Worm (Caenorhabditis elegans) whole organism, L3 larva: Measurements from ENCODE around the gene frpr-10.

Experiments
- R02D3.7 ChIP-seq: fragments of 150-350 bp; optimal IDR thresholded peaks from 2 replicates; lab custom pipeline; 2014; ENCODE audit warnings: missing biosample characterization, missing genetic modification characterization
- ama-1 ChIP-seq: fragments of 150-350 bp; optimal IDR thresholded peaks from 2 replicates; lab custom pipeline; 2018
- ceh-16 ChIP-seq: sonication (generic microtip); optimal IDR thresholded peaks from 2 replicates; lab custom pipeline; 2017; ENCODE audit warnings: missing biosample characterization, missing genetic modification characterization
- ceh-28 ChIP-seq: fragments of 150-350 bp; optimal IDR thresholded peaks from 2 replicates; lab custom pipeline; 2014; ENCODE audit warnings: missing biosample characterization, missing genetic modification reagents, missing genetic modification characterization
- ceh-82 ChIP-seq: fragments of 150-350 bp; optimal IDR thresholded peaks from 2 replicates; lab custom pipeline; 2014; ENCODE audit warnings: missing biosample characterization, missing genetic modification characterization
- daf-12 ChIP-seq: fragments of 150-350 bp; optimal IDR thresholded peaks from 2 replicates; lab custom pipeline; 2014; ENCODE audit warnings: missing biosample characterization, missing genetic modification reagents, missing genetic modification characterization
- egl-27 ChIP-seq: sonication (generic microtip); optimal IDR thresholded peaks from 4 replicates; lab custom pipeline; 2017; ENCODE audit warnings: missing biosample characterization, missing genetic modification reagents, missing genetic modification characterization
- egl-5 ChIP-seq: fragments of 150-350 bp; optimal IDR thresholded peaks from 2 replicates; lab custom pipeline; 2017; ENCODE audit warnings: missing biosample characterization, missing genetic modification reagents, missing genetic modification characterization, inconsistent platforms
- elt-1 ChIP-seq: fragments of 150-350 bp; optimal IDR thresholded peaks from 2 replicates; lab custom pipeline; 2014; ENCODE audit warnings: missing biosample characterization, missing genetic modification characterization
- elt-2 ChIP-seq: sonication (generic microtip); optimal IDR thresholded peaks from 2 replicates; lab custom pipeline; 2016; ENCODE audit warnings: missing genetic modification reagents, mild to moderate bottlenecking, missing genetic modification characterization, missing compliant biosample characterization
- elt-3 ChIP-seq, 3 experiments: fragments of 150-350 bp in 1 of 3; sonication (generic microtip) in 2 of 3; optimal IDR thresholded peaks; 2 replicates in 2 of 3; 4 replicates in 1 of 3; lab custom pipeline; 2014 to 2017; ENCODE audit warnings: missing biosample characterization in 3 of 3, missing genetic modification characterization in 3 of 3
- eor-1 ChIP-seq, 2 experiments: fragments of 150-350 bp; optimal IDR thresholded peaks; 2 replicates each; lab custom pipeline; 2014 to 2018; ENCODE audit warnings: missing biosample characterization in 2 of 2, missing genetic modification characterization in 2 of 2
- fkh-10 ChIP-seq: sonication (generic microtip); optimal IDR thresholded peaks from 2 replicates; lab custom pipeline; 2017; ENCODE audit warnings: missing biosample characterization, missing genetic modification reagents, missing genetic modification characterization
- fkh-2 ChIP-seq: fragments of 150-350 bp; optimal IDR thresholded peaks from 2 replicates; lab custom pipeline; 2014; ENCODE audit warnings: missing biosample characterization, missing genetic modification reagents, missing genetic modification characterization
- hmg-11 ChIP-seq: sonication (generic microtip); optimal IDR thresholded peaks from 2 replicates; lab custom pipeline; 2016; ENCODE audit warnings: missing genetic modification characterization, missing compliant biosample characterization
- lin-15B ChIP-seq: fragments of 150-350 bp; optimal IDR thresholded peaks from 2 replicates; lab custom pipeline; 2014; ENCODE audit warnings: missing biosample characterization, missing genetic modification characterization
- lin-39 ChIP-seq: fragments of 150-350 bp; optimal IDR thresholded peaks from 2 replicates; lab custom pipeline; 2018; ENCODE audit warnings: missing biosample characterization, missing genetic modification reagents, missing genetic modification characterization
- lsy-12 ChIP-seq: sonication (generic microtip); optimal IDR thresholded peaks from 2 replicates; lab custom pipeline; 2016; ENCODE audit warnings: mild to moderate bottlenecking, missing genetic modification characterization, missing compliant biosample characterization
- mdl-1 ChIP-seq: fragments of 150-350 bp; optimal IDR thresholded peaks from 2 replicates; lab custom pipeline; 2014; ENCODE audit warnings: missing biosample characterization, missing genetic modification characterization
- mml-1 ChIP-seq: fragments of 150-350 bp; sonication (generic microtip); optimal IDR thresholded peaks from 3 replicates; lab custom pipeline; 2014; ENCODE audit warnings: missing biosample characterization, missing genetic modification characterization
- nfya-1 ChIP-seq: sonication (generic microtip); optimal IDR thresholded peaks from 2 replicates; lab custom pipeline; 2017; ENCODE audit warnings: missing genetic modification characterization, mild to moderate bottlenecking, missing compliant biosample characterization, antibody characterized with exemption, moderate library complexity; ENCODE audit not compliant: insufficient read depth
- nhr-12 ChIP-seq: fragments of 150-350 bp; optimal IDR thresholded peaks from 2 replicates; lab custom pipeline; 2014; ENCODE audit warnings: missing biosample characterization, missing genetic modification characterization
- nhr-23 ChIP-seq: fragments of 150-350 bp; optimal IDR thresholded peaks from 2 replicates; lab custom pipeline; 2014; ENCODE audit warnings: missing biosample characterization, missing genetic modification reagents, missing genetic modification characterization
- nhr-237 ChIP-seq: fragments of 150-350 bp; optimal IDR thresholded peaks from 2 replicates; lab custom pipeline; 2014; ENCODE audit warnings: missing biosample characterization, missing genetic modification characterization
- nhr-25 ChIP-seq: sonication (generic microtip); optimal IDR thresholded peaks from 2 replicates; lab custom pipeline; 2017; ENCODE audit warnings: missing biosample characterization, missing genetic modification characterization
- nhr-43 ChIP-seq: sonication (generic microtip); optimal IDR thresholded peaks from 2 replicates; lab custom pipeline; 2016; ENCODE audit warnings: mild to moderate bottlenecking, missing genetic modification characterization, missing compliant biosample characterization; ENCODE audit not compliant: poor library complexity, severe bottlenecking
- nhr-67 ChIP-seq: fragments of 150-350 bp; optimal IDR thresholded peaks from 2 replicates; lab custom pipeline; 2014; ENCODE audit warnings: missing biosample characterization, missing genetic modification characterization
- pha-4 ChIP-seq: fragments of 150-350 bp; optimal IDR thresholded peaks from 2 replicates; lab custom pipeline; 2014; ENCODE audit warnings: missing biosample characterization, missing genetic modification reagents, missing genetic modification characterization
- sea-2 ChIP-seq: fragments of 150-350 bp; sonication (generic microtip); optimal IDR thresholded peaks from 4 replicates; lab custom pipeline; 2014; ENCODE audit warnings: missing biosample characterization, missing genetic modification reagents, missing genetic modification characterization
- skn-1 ChIP-seq: fragments of 150-350 bp; optimal IDR thresholded peaks from 2 replicates; lab custom pipeline; 2014; ENCODE audit warnings: missing biosample characterization, missing genetic modification characterization
- tbx-2 ChIP-seq: sonication (generic microtip); optimal IDR thresholded peaks from 2 replicates; lab custom pipeline; 2016; ENCODE audit warnings: mild to moderate bottlenecking, missing genetic modification characterization, missing compliant biosample characterization
- unc-39 ChIP-seq: sonication (generic microtip); optimal IDR thresholded peaks from 4 replicates; lab custom pipeline; 2017; ENCODE audit warnings: missing biosample characterization, missing genetic modification characterization
- unc-62 ChIP-seq: fragments of 150-350 bp; sonication (generic microtip); optimal IDR thresholded peaks from 4 replicates; lab custom pipeline; 2014; ENCODE audit warnings: missing biosample characterization, missing genetic modification reagents, missing genetic modification characterization
- zag-1 ChIP-seq: fragments of 150-350 bp; optimal IDR thresholded peaks from 2 replicates; lab custom pipeline; 2014; ENCODE audit warnings: missing biosample characterization, missing genetic modification characterization
- ztf-11 ChIP-seq: fragments of 150-350 bp; optimal IDR thresholded peaks from 2 replicates; lab custom pipeline; 2014; ENCODE audit warnings: missing biosample characterization, missing genetic modification characterization
- ztf-4 ChIP-seq: fragments of 150-350 bp; optimal IDR thresholded peaks from 2 replicates; lab custom pipeline; 2014; ENCODE audit warnings: missing biosample characterization, missing genetic modification characterization

The frpr-10 gene

ce11 chrIV:7982024-7982576 lies 24.5 kb downstream of the frpr-10 start, which contains the start of gene arf-5:
TSS of gene arf-5 (plus strand) at chrIV:7982526.
- TF ChIP-seq hmg-11 (tag; lab: Kevin White, UChicago), result no peak
- no peak for TF ChIP-seq skn-1 (tag; lab: Kevin White, UChicago)
- TF ChIP-seq unc-62 (GFP tag; lab: Kevin White, UChicago), result no peak
- TF ChIP-seq zag-1 (tag; lab: Kevin White, UChicago), result no peak
- TF ChIP-seq lsy-12 (tag; lab: Kevin White, UChicago), result no peak
- TF ChIP-seq ztf-11 (tag; lab: Kevin White, UChicago), result no peak
- no peak for TF ChIP-seq nhr-12 (tag; lab: Kevin White, UChicago)
- no peak for TF ChIP-seq ceh-28
- no peak for TF ChIP-seq egl-27 (tag; lab: Kevin White, UChicago)
- peak; percentile 54 for TF ChIP-seq lin-15B (tag; lab: Kevin White, UChicago)
- peak; percentile 7 for TF ChIP-seq elt-2 (tag; lab: Kevin White, UChicago)
- no peak for TF ChIP-seq nhr-25
- TF ChIP-seq ztf-4 (tag; lab: Kevin White, UChicago), result no peak
- TF ChIP-seq ceh-16 (tag; lab: Kevin White, UChicago), result no peak
- no peak for TF ChIP-seq daf-12 (tag; lab: Kevin White, UChicago)
- no peak for TF ChIP-seq mdl-1 (tag; lab: Kevin White, UChicago)
- TF ChIP-seq nhr-67 (tag; lab: Kevin White, UChicago), result no peak
- peak; percentile 50 for TF ChIP-seq ama-1
- TF ChIP-seq egl-5 (tag; lab: Kevin White, UChicago), result no peak
- TF ChIP-seq lin-39 (tag; lab: Kevin White, UChicago), result peak; percentile 81
- no peak for TF ChIP-seq fkh-10
- no peak for TF ChIP-seq fkh-2 (tag; lab: Kevin White, UChicago)
- no peak for TF ChIP-seq sea-2 (GFP tag; lab: Kevin White, UChicago)
- TF ChIP-seq nhr-237 (tag; lab: Kevin White, UChicago), result no peak
- TF ChIP-seq nfya-1 (tag; lab: Kevin White, UChicago), result peak; percentile 57
- TF ChIP-seq unc-39 (tag; lab: Kevin White, UChicago), result no peak
- TF ChIP-seq eor-1 (tag; optimal IDR thresholded peaks at IDR 0.05; lab: Kevin White, UChicago), result no peak
- TF ChIP-seq mml-1 (tag; lab: Kevin White, UChicago), result no peak
- peak; percentile 47 for TF ChIP-seq pha-4 (tag; lab: Kevin White, UChicago)
- no peak for TF ChIP-seq elt-3 (tag; optimal IDR thresholded peaks at IDR 0.05; lab: Kevin White, UChicago)
- TF ChIP-seq nhr-23 (tag; lab: Kevin White, UChicago), result peak; percentile 29
- peak; percentile 7 for TF ChIP-seq elt-1 (tag; lab: Kevin White, UChicago)

ce11 chrIV:7983021-7983420 lies 25.4 kb downstream of the frpr-10 start:
- TF ChIP-seq nhr-25 (peak; percentile 29), ztf-11 (tag; lab: Kevin White, UChicago) (no peak), elt-1 (tag; lab: Kevin White, UChicago) (peak; percentile 83), ama-1 (peak; percentile 60), nhr-43 (tag; lab: Kevin White, UChicago) (no peak), R02D3.7 (tag; lab: Kevin White, UChicago) (no peak), fkh-2 (tag; lab: Kevin White, UChicago) (no peak), tbx-2 (tag; lab: Kevin White, UChicago) (no peak), ceh-82 (tag; lab: Kevin White, UChicago) (no peak)
- TF ChIP-seq, all 47 proteins: peak for 3

ce11 chrIV:7983728-7984346 lies 26.2 kb downstream of the frpr-10 start:
- TF ChIP-seq ceh-82 (tag; lab: Kevin White, UChicago), result no peak
- no peak for TF ChIP-seq sea-2 (GFP tag; lab: Kevin White, UChicago)
- peak; percentile 68 for TF ChIP-seq lsy-12 (tag; lab: Kevin White, UChicago)
- peak; percentile 41 for TF ChIP-seq ama-1
- TF ChIP-seq nhr-43 (tag; lab: Kevin White, UChicago), result peak; percentile 58
- peak; percentile 22 for TF ChIP-seq hmg-11 (tag; lab: Kevin White, UChicago)
- peak; percentile 3 for TF ChIP-seq elt-2 (tag; lab: Kevin White, UChicago)
- no peak for TF ChIP-seq skn-1 (tag; lab: Kevin White, UChicago)
- TF ChIP-seq tbx-2 (tag; lab: Kevin White, UChicago), result peak; percentile 19
- TF ChIP-seq lin-15B (tag; lab: Kevin White, UChicago), result no peak
